Fruit fly (Drosophila melanogaster): ENCODE results near the gene pths.

DNA sequence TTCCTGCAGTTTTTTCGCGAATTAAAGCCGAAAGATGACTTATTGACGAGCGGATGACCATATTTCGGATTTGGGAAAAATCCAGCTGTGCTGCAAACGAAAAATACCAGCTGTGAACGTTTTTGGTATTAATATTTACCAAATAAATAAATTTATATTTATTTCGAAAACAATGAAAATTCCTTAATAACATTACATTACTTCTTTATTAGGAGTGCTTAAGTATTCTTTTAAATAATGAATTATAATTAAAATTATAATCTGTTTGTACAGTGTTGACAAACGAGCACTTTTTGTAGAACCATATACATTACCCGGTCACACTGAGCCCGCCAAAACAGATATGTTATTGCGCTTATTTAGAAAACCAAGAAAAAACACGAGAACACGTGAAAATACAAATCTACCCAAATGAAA is 36.6 kb downstream of the pths start, which contains the start of the genes bur and Mcm10:
- TF ChIP-seq CG6792 (GFP tag; optimal IDR thresholded peaks at IDR 0.05) (no peak), CG3919 (GFP tag; optimal IDR thresholded peaks at IDR 0.05) (no peak)

Measured in whole organism, prepupa.